Worm (Caenorhabditis elegans) whole organism, early embryonic: ENCODE measurements around the gene T23B7.2.

Experiments
- B0310.2 ChIP-seq: sonication (generic microtip); optimal IDR thresholded peaks from 2 replicates; lab custom pipeline; 2016; ENCODE audit warnings: mild to moderate bottlenecking, missing genetic modification characterization, missing compliant biosample characterization
- ama-1 ChIP-seq: fragments of 150-350 bp; optimal IDR thresholded peaks from 2 replicates; lab custom pipeline; 2014
- ceh-13 ChIP-seq: fragments of 200-800 bp; sonication (Bioruptor generic); optimal IDR thresholded peaks from 2 replicates; lab custom pipeline; 2018; ENCODE audit warnings: mild to moderate bottlenecking, missing genetic modification characterization, missing compliant biosample characterization
- flt-1 ChIP-seq: fragments of 200-800 bp; sonication (Bioruptor generic); IDR thresholded peaks from 2 replicates; pipeline ENCODE4 v1.3.6; 2022; ENCODE audit warnings: missing genetic modification characterization, missing compliant biosample characterization
- hmg-4 ChIP-seq: fragments of 200-800 bp; sonication (Bioruptor generic); optimal IDR thresholded peaks from 2 replicates; lab custom pipeline; 2018; ENCODE audit warnings: mild to moderate bottlenecking, missing genetic modification characterization, missing compliant biosample characterization
- pes-1 ChIP-seq: fragments of 200-800 bp; sonication (Bioruptor generic); IDR thresholded peaks from 2 replicates; pipeline ENCODE4 v1.3.6; 2022; ENCODE audit warnings: missing genetic modification reagents, missing genetic modification characterization, missing compliant biosample characterization
- tra-4 ChIP-seq: sonication (generic microtip); optimal IDR thresholded peaks from 2 replicates; lab custom pipeline; 2017; ENCODE audit warnings: missing genetic modification characterization, missing compliant biosample characterization

- TF ChIP-seq ama-1 (lab: Kevin White, UChicago) (no peak), hmg-4 (no peak), flt-1 (no peak), ceh-13 (no peak), pes-1 (GFP tag; lab: Robert Waterston, UW) (no peak), B0310.2 (no peak), tra-4 (tag; lab: Kevin White, UChicago) (no peak)
These were observed 43.9 kb upstream of the T23B7.2 start, which contains the start of gene R05F9.7 for ce11 chrII:4885976-4886375.
